Worm (Caenorhabditis elegans): Measurements from ENCODE around the gene B0035.18.

DNA sequence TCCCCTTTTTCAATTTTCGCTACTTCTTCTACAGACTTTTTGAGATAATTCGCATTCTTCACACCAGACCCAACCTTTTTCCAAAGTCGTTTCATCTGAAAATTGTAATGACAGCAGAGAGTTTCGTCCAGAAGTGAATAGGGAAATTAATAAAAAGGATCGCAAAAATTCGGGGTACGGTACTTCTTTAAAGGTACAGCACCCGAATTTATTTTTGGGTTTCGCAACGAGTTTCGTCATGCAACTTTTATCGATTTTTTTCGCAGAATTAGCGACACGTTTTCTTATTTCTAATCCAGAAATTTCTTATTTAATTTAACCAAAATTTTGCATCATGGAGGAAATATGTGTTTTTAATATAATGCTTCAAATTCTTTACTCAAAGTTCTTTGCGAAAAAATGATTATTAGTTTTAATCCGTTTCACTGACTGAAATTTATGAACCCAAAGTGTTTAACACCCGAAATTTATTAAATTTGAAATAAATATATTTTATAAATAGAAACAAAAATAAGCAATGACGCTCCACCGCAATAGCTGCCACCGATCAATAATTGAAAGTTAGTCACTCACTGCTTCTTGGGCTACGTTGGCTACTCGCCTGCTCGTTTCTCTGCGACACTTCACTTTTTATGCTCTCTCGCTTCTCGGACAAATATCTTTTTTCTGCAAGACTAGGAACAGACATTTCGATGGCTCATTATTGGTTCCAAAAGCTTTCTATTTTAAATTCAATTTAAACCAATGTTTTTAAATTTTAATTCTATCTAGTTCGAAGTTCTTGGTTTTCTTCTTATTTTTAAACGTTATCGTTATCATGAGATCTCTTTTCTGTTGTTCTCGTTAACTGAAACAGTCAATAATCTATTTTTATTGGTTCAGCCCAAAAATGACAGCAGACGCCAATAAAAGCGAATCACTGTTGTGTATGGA, 21.7 kb upstream of the B0035.18 start, which contains the start of the genes B0035.15 and dnj-1:
- no peak for TF ChIP-seq F13C5.2 (tag; optimal IDR thresholded peaks at IDR 0.05)
- TF ChIP-seq ama-1 (optimal IDR thresholded peaks at IDR 0.05): no peak
